Worm (Caenorhabditis elegans) whole organism, young adult: ENCODE data around the gene clec-28.
A peak's percentile ranks its signal among the peaks of the same experiment; 100 is the strongest.

Source experiments
- B0261.1 ChIP-seq: sonication (generic microtip); optimal IDR thresholded peaks from 2 replicates; lab custom pipeline; 2016; ENCODE audit warnings: mild to moderate bottlenecking, missing genetic modification characterization, moderate library complexity, missing compliant biosample characterization
- B0336.3 ChIP-seq: fragments of 200-800 bp; sonication (Bioruptor generic); IDR thresholded peaks from 2 replicates; pipeline ENCODE4 v1.3.6; 2022; ENCODE audit warnings: missing genetic modification characterization, missing compliant biosample characterization
- C17E4.6 ChIP-seq: fragments of 200-800 bp; sonication (Bioruptor generic); IDR thresholded peaks from 2 replicates; pipeline ENCODE4 v1.3.6; 2022; ENCODE audit warnings: missing genetic modification reagents, missing genetic modification characterization, missing compliant biosample characterization
- F37B4.10 ChIP-seq: fragments of 200-800 bp; sonication (Bioruptor generic); IDR thresholded peaks from 2 replicates; pipeline ENCODE4 v1.3.6; 2022; ENCODE audit warnings: missing genetic modification characterization, missing compliant biosample characterization
- T07F8.4 ChIP-seq: sonication (generic microtip); optimal IDR thresholded peaks from 2 replicates; lab custom pipeline; 2016; ENCODE audit warnings: mild to moderate bottlenecking, missing genetic modification characterization, moderate library complexity, missing compliant biosample characterization
- Y53G8AR.9 ChIP-seq: fragments of 200-800 bp; sonication (Bioruptor generic); conservative IDR thresholded peaks from 2 replicates; pipeline ENCODE4 v1.3.6; 2022; ENCODE audit warnings: missing genetic modification reagents, missing genetic modification characterization, missing compliant biosample characterization
- Y67H2A.10 ChIP-seq: fragments of 200-800 bp; sonication (Bioruptor generic); conservative IDR thresholded peaks from 2 replicates; pipeline ENCODE4 v1.3.6; 2022; ENCODE audit warnings: missing genetic modification reagents, missing genetic modification characterization, missing compliant biosample characterization
- Y95B8A.8 ChIP-seq: fragments of 200-800 bp; sonication (Bioruptor generic); IDR thresholded peaks from 2 replicates; pipeline ENCODE4 v1.3.6; 2022; ENCODE audit warnings: missing genetic modification reagents, missing genetic modification characterization, missing compliant biosample characterization
- ZK185.1 ChIP-seq: sonication (generic microtip); optimal IDR thresholded peaks from 2 replicates; lab custom pipeline; 2016; ENCODE audit warnings: mild to moderate bottlenecking, missing genetic modification characterization, missing compliant biosample characterization; ENCODE audit not compliant: poor library complexity, severe bottlenecking
- aptf-3 ChIP-seq: fragments of 200-800 bp; sonication (Bioruptor generic); IDR thresholded peaks from 2 replicates; pipeline ENCODE4 v1.3.6; 2022; ENCODE audit warnings: missing genetic modification characterization, missing compliant biosample characterization
- athp-1 ChIP-seq: sonication (generic microtip); optimal IDR thresholded peaks from 2 replicates; lab custom pipeline; 2017; ENCODE audit warnings: mild to moderate bottlenecking, missing genetic modification characterization, missing compliant biosample characterization
- attf-5 ChIP-seq: fragments of 200-800 bp; sonication (Bioruptor generic); optimal IDR thresholded peaks from 2 replicates; lab custom pipeline; 2018; ENCODE audit warnings: mild to moderate bottlenecking, missing genetic modification characterization, missing compliant biosample characterization
- attf-6 ChIP-seq: fragments of 200-800 bp; sonication (Bioruptor generic); IDR thresholded peaks from 2 replicates; pipeline ENCODE4 v1.3.6; 2022; ENCODE audit warnings: missing genetic modification reagents, missing genetic modification characterization, missing compliant biosample characterization
- ccch-3 ChIP-seq: fragments of 200-800 bp; sonication (Bioruptor generic); optimal IDR thresholded peaks from 2 replicates; lab custom pipeline; 2018; ENCODE audit warnings: mild to moderate bottlenecking, missing genetic modification characterization, missing compliant biosample characterization
- ceh-40 ChIP-seq: fragments of 200-800 bp; sonication (Bioruptor generic); IDR thresholded peaks from 2 replicates; pipeline ENCODE4 v1.3.6; 2022; ENCODE audit warnings: missing genetic modification characterization, missing compliant biosample characterization
- dpl-1 ChIP-seq: fragments of 150-350 bp; optimal IDR thresholded peaks from 2 replicates; lab custom pipeline; 2014; ENCODE audit warnings: missing biosample characterization, missing genetic modification reagents, missing genetic modification characterization
- efl-1 ChIP-seq: fragments of 150-350 bp; optimal IDR thresholded peaks from 2 replicates; lab custom pipeline; 2014; ENCODE audit warnings: missing biosample characterization, missing genetic modification reagents, missing genetic modification characterization
- ekl-4 ChIP-seq: fragments of 200-800 bp; sonication (Bioruptor generic); IDR thresholded peaks from 2 replicates; pipeline ENCODE4 v1.3.6; 2022; ENCODE audit warnings: missing genetic modification reagents, missing genetic modification characterization, missing compliant biosample characterization
- hrde-1 ChIP-seq: sonication (generic microtip); optimal IDR thresholded peaks from 2 replicates; lab custom pipeline; 2016; ENCODE audit warnings: missing genetic modification characterization, mild to moderate bottlenecking, missing compliant biosample characterization, moderate library complexity, missing genotype, missing genetic modification reagents, borderline replicate concordance
- hsf-1 ChIP-seq: fragments of 200-800 bp; sonication (Bioruptor generic); IDR thresholded peaks from 2 replicates; pipeline ENCODE4 v1.3.6; 2022; ENCODE audit warnings: missing genetic modification reagents, missing genetic modification characterization, missing compliant biosample characterization
- lag-1 ChIP-seq: fragments of 200-800 bp; sonication (Bioruptor generic); IDR thresholded peaks from 2 replicates; pipeline ENCODE4 v1.3.6; 2022; ENCODE audit warnings: missing genetic modification reagents, missing genetic modification characterization, missing compliant biosample characterization
- let-607 ChIP-seq, 2 experiments: fragments of 200-800 bp in 1 of 2; sonication (Bioruptor generic) in 1 of 2; sonication (generic microtip) in 1 of 2; optimal IDR thresholded peaks; 2 replicates each; lab custom pipeline; 2016 to 2018; ENCODE audit warnings: mild to moderate bottlenecking in 2 of 2, missing compliant biosample characterization in 2 of 2, missing genetic modification characterization in 2 of 2, moderate library complexity in 2 of 2, missing genotype in 1 of 2
- lin-35 ChIP-seq, 3 experiments: fragments of 150-350 bp in 2 of 3; sonication (generic microtip) in 1 of 3; optimal IDR thresholded peaks; 2 replicates each; lab custom pipeline; 2014 to 2018; ENCODE audit warnings: missing biosample characterization in 3 of 3, missing genetic modification characterization in 3 of 3, missing genetic modification reagents in 3 of 3
- madf-6 ChIP-seq: fragments of 200-800 bp; sonication (Bioruptor generic); IDR thresholded peaks from 2 replicates; pipeline ENCODE4 v1.3.6; 2022; ENCODE audit warnings: missing genetic modification reagents, missing genetic modification characterization, missing compliant biosample characterization
- mes-4 ChIP-seq: sonication (generic microtip); optimal IDR thresholded peaks from 2 replicates; lab custom pipeline; 2016; ENCODE audit warnings: missing genotype, missing genetic modification characterization, missing compliant biosample characterization
- nfyb-1 ChIP-seq: fragments of 200-800 bp; sonication (Bioruptor generic); IDR thresholded peaks from 2 replicates; pipeline ENCODE4 v1.3.6; 2022; ENCODE audit warnings: missing genetic modification reagents, missing genetic modification characterization, missing compliant biosample characterization
- nhr-120 ChIP-seq: fragments of 200-800 bp; sonication (Bioruptor generic); IDR thresholded peaks from 2 replicates; pipeline ENCODE4 v1.3.6; 2022; ENCODE audit warnings: missing genetic modification characterization, missing compliant biosample characterization
- nhr-80 ChIP-seq: sonication (generic microtip); optimal IDR thresholded peaks from 2 replicates; lab custom pipeline; 2016; ENCODE audit warnings: missing genetic modification characterization, missing compliant biosample characterization
- nhr-90 ChIP-seq: sonication (generic microtip); optimal IDR thresholded peaks from 2 replicates; lab custom pipeline; 2016; ENCODE audit warnings: missing genotype, mild to moderate bottlenecking, missing genetic modification characterization, missing compliant biosample characterization
- pha-4 ChIP-seq: fragments of 150-350 bp; sonication (generic microtip); optimal IDR thresholded peaks from 2 replicates; lab custom pipeline; 2014; ENCODE audit warnings: missing biosample characterization, missing genetic modification reagents, missing genetic modification characterization
- repo-1 ChIP-seq: sonication (generic microtip); optimal IDR thresholded peaks from 2 replicates; lab custom pipeline; 2017; ENCODE audit warnings: mild to moderate bottlenecking, missing genetic modification characterization, missing compliant biosample characterization
- rpc-1 ChIP-seq, 2 experiments: fragments of 150-350 bp in 1 of 2; sonication (generic microtip) in 1 of 2; optimal IDR thresholded peaks; 2 replicates each; lab custom pipeline; 2014 to 2018; ENCODE audit warnings: missing biosample characterization in 1 of 2, missing genetic modification characterization in 1 of 2, missing genetic modification reagents in 1 of 2, missing genotype in 1 of 2
- sea-2 ChIP-seq: fragments of 200-800 bp; sonication (Bioruptor generic); IDR thresholded peaks from 2 replicates; pipeline ENCODE4 v1.3.6; 2022; ENCODE audit warnings: missing genetic modification characterization, missing compliant biosample characterization
- snpc-1.3 ChIP-seq: sonication (generic microtip); optimal IDR thresholded peaks from 2 replicates; lab custom pipeline; 2017; ENCODE audit warnings: missing genetic modification characterization, mild to moderate bottlenecking, missing compliant biosample characterization, antibody characterized with exemption, moderate library complexity, missing genotype, missing genetic modification reagents; ENCODE audit not compliant: insufficient read depth
- snpc-3.4 ChIP-seq: sonication (generic microtip); optimal IDR thresholded peaks from 2 replicates; lab custom pipeline; 2017; ENCODE audit warnings: missing genetic modification characterization, mild to moderate bottlenecking, missing compliant biosample characterization, antibody characterized with exemption, moderate library complexity, missing genotype, missing genetic modification reagents
- tlf-1 ChIP-seq: fragments of 200-800 bp; sonication (Bioruptor generic); optimal IDR thresholded peaks from 2 replicates; lab custom pipeline; 2018; ENCODE audit warnings: mild to moderate bottlenecking, missing genetic modification characterization, missing compliant biosample characterization
- ztf-6 ChIP-seq: fragments of 200-800 bp; sonication (Bioruptor generic); IDR thresholded peaks from 2 replicates; pipeline ENCODE4 v1.3.6; 2022; ENCODE audit warnings: missing genetic modification reagents, missing genetic modification characterization, missing compliant biosample characterization

Gene clec-28

DNA sequence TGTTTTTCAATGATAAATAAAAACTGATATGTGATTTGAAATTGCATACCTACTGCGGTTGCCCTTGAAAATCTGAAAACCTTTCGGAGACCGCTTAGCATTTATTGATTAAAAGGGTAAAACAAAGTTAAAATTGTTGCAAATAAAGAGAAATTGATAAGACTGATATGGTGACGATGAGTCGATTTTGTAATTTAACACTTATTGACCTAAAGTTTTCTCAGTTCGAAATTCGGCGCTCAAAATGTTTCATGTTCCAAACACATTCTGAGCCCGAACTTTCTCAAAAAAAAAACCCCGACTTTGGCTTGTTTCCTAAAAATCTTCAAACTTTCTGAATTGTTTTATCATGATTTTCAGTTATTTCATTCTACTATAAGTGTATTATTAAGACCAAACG lies 24.5 kb upstream of the clec-28 start, which contains the start of gene clec-40:
Gene clec-40 (minus strand): TSS at position 101 of the 400 bp plus-strand sequence.
- TF ChIP-seq mes-4 (tag; lab: Kevin White, UChicago) (no peak), B0336.3 (GFP tag; lab: Robert Waterston, UW) (no peak), nhr-120 (GFP tag; lab: Robert Waterston, UW) (no peak), hsf-1 (GFP tag; lab: Robert Waterston, UW) (no peak), attf-5 (no peak), ceh-40 (no peak)

DNA sequence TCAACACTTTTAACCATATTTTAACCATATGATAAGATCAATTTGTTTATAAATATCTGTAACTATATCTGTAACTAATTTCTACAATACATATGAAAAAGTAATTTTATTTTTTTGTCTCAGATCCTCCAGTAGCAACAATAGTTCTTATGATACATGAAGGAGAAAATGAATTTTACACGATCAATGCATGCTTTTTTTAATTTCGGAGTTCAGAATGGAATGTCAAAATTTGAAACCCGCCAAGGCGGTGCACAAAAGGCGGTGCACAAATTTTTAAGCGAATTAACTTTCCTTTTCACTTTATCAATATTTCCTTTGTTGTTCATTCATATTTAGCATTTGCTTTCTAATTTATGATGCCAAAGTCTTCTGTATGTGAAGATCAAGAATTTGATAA lies 22.6 kb upstream of the clec-28 start, which contains the start of gene clec-25:
Gene clec-25 (plus strand): TSS at position 301 of the 400 bp plus-strand sequence.
- TF ChIP-seq ccch-3 (GFP tag; lab: Kevin White, UChicago) (no peak), attf-6 (GFP tag; lab: Robert Waterston, UW) (no peak), efl-1 (GFP tag; lab: Kevin White, UChicago) (no peak), rpc-1 (optimal IDR thresholded peaks at IDR 0.05; lab: Kevin White, UChicago) (no peak), rpc-1 (tag; optimal IDR thresholded peaks at IDR 0.05; lab: Kevin White, UChicago) (no peak), sea-2 (GFP tag; lab: Robert Waterston, UW) (no peak), Y95B8A.8 (GFP tag; lab: Robert Waterston, UW) (no peak), ZK185.1 (tag; lab: Kevin White, UChicago) (no peak), Y67H2A.10 (GFP tag; lab: Robert Waterston, UW) (no peak), ztf-6 (GFP tag; lab: Robert Waterston, UW) (no peak)
- TF ChIP-seq, all 124 proteins: peak for 0

- TF ChIP-seq aptf-3 (GFP tag; lab: Robert Waterston, UW) (no peak), nhr-80 (tag; lab: Kevin White, UChicago) (peak; percentile 18), nfyb-1 (GFP tag; lab: Robert Waterston, UW) (no peak), Y53G8AR.9 (GFP tag; lab: Robert Waterston, UW) (no peak), hrde-1 (no peak), F37B4.10 (no peak), lag-1 (GFP tag; lab: Robert Waterston, UW) (no peak)
- TF ChIP-seq, all 124 proteins: peak for 1
Observed at ce11 chrV:16848498-16848897, 17.0 kb upstream of the clec-28 start, which contains the start of the genes clec-36 and clec-26. TSS of gene clec-36 (minus strand) at chrV:16848598. TSS of gene clec-26 (plus strand) at chrV:16848611.

- no peak for TF ChIP-seq T07F8.4 (tag; lab: Kevin White, UChicago)
- no peak for TF ChIP-seq repo-1 (tag; lab: Kevin White, UChicago)
- TF ChIP-seq madf-6 (GFP tag; lab: Robert Waterston, UW) = no peak
- no peak for TF ChIP-seq pha-4 (tag; lab: Kevin White, UChicago)
- no peak for TF ChIP-seq B0261.1
- no peak for TF ChIP-seq snpc-3.4 (tag; lab: Kevin White, UChicago)
- TF ChIP-seq athp-1 (tag; lab: Kevin White, UChicago) = no peak
- TF ChIP-seq nfyb-1 (GFP tag; lab: Robert Waterston, UW) = no peak
- TF ChIP-seq ekl-4 (GFP tag; lab: Robert Waterston, UW) = no peak
- TF ChIP-seq dpl-1 = no peak
- TF ChIP-seq lin-35 (GFP tag; optimal IDR thresholded peaks at IDR 0.05; lab: Kevin White, UChicago) = no peak
- no peak for TF ChIP-seq let-607 (tag; optimal IDR thresholded peaks at IDR 0.05; lab: Kevin White, UChicago)
- no peak for TF ChIP-seq C17E4.6
- no peak for TF ChIP-seq snpc-1.3 (tag; lab: Kevin White, UChicago)
- TF ChIP-seq ztf-6 (GFP tag; lab: Robert Waterston, UW) = no peak
- TF ChIP-seq tlf-1 (GFP tag; lab: Kevin White, UChicago) = no peak
- no peak for TF ChIP-seq nhr-90
Observed at ce11 chrV:16852002-16852401, 13.5 kb upstream of the clec-28 start, which contains the start of gene clec-37. TSS of gene clec-37 (minus strand) at chrV:16852102.
